Fruit fly (Drosophila melanogaster) whole organism, embryonic: ENCODE measurements around the gene eIF4A.

Experiments
- BEAF-32 ChIP-seq: fragments of 200-800 bp; sonication (Bioruptor generic); optimal IDR thresholded peaks from 3 replicates; lab custom pipeline; 2017; ENCODE audit warnings: missing biosample characterization, missing genetic modification characterization, mild to moderate bottlenecking, moderate library complexity, missing genetic modification reagents
- Bgb ChIP-seq: fragments of 200-800 bp; sonication (Bioruptor generic); IDR thresholded peaks from 2 replicates; pipeline ENCODE4 v1.3.6; 2022; ENCODE audit warnings: missing biosample characterization, missing genetic modification characterization; ENCODE audit not compliant: partially characterized antibody
- CG1024 ChIP-seq: fragments of 200-800 bp; sonication (Bioruptor generic); IDR thresholded peaks from 2 replicates; pipeline ENCODE4 v1.3.6; 2022; ENCODE audit warnings: missing biosample characterization, missing genetic modification characterization
- CG10274 ChIP-seq: fragments of 200-800 bp; sonication (Bioruptor generic); optimal IDR thresholded peaks from 3 replicates; lab custom pipeline; 2017; ENCODE audit warnings: missing biosample characterization, mild to moderate bottlenecking, missing genetic modification characterization
- CG11398 ChIP-seq: fragments of 200-800 bp; sonication (Bioruptor generic); optimal IDR thresholded peaks from 2 replicates; lab custom pipeline; 2016; ENCODE audit warnings: missing biosample characterization, missing genetic modification characterization
- CG12236 ChIP-seq: fragments of 200-800 bp; sonication (Bioruptor generic); optimal IDR thresholded peaks from 2 replicates; lab custom pipeline; 2016; ENCODE audit warnings: missing biosample characterization, missing genetic modification characterization
- CG14860 ChIP-seq: fragments of 200-800 bp; sonication (Bioruptor generic); IDR thresholded peaks from 3 replicates; pipeline ENCODE4 v1.3.6; 2022; ENCODE audit warnings: missing biosample characterization, missing genetic modification characterization; ENCODE audit not compliant: partially characterized antibody
- CG17186 ChIP-seq: fragments of 200-800 bp; sonication (Bioruptor generic); optimal IDR thresholded peaks from 3 replicates; lab custom pipeline; 2017; ENCODE audit warnings: missing biosample characterization, missing genetic modification reagents, missing genetic modification characterization
- CG17385 ChIP-seq: fragments of 200-800 bp; sonication (Bioruptor generic); optimal IDR thresholded peaks from 3 replicates; lab custom pipeline; 2018; ENCODE audit warnings: missing biosample characterization, mild to moderate bottlenecking, missing genetic modification characterization
- CG17568 ChIP-seq: fragments of 200-800 bp; sonication (Bioruptor generic); optimal IDR thresholded peaks from 2 replicates; lab custom pipeline; 2018; ENCODE audit warnings: missing biosample characterization, mild to moderate bottlenecking, missing genetic modification characterization, moderate library complexity
- CG31365 ChIP-seq: fragments of 200-800 bp; sonication (Bioruptor generic); optimal IDR thresholded peaks from 2 replicates; lab custom pipeline; 2018; ENCODE audit warnings: missing biosample characterization, mild to moderate bottlenecking, missing genetic modification characterization
- CG31441 ChIP-seq: fragments of 200-800 bp; sonication (Bioruptor generic); IDR thresholded peaks from 2 replicates; pipeline ENCODE4 v1.3.6; 2022; ENCODE audit warnings: missing biosample characterization, missing genetic modification characterization
- CG4328 ChIP-seq: fragments of 200-800 bp; sonication (Bioruptor generic); optimal IDR thresholded peaks from 3 replicates; lab custom pipeline; 2017; ENCODE audit warnings: missing biosample characterization, missing genetic modification reagents, missing genetic modification characterization
- CG7963 ChIP-seq: fragments of 200-800 bp; sonication (Bioruptor generic); IDR thresholded peaks from 3 replicates; pipeline ENCODE4 v1.3.6; 2022; ENCODE audit warnings: missing biosample characterization, missing genetic modification characterization; ENCODE audit not compliant: partially characterized antibody
- CG8388 ChIP-seq: fragments of 200-800 bp; sonication (Bioruptor generic); optimal IDR thresholded peaks from 2 replicates; lab custom pipeline; 2019; ENCODE audit warnings: missing biosample characterization, mild to moderate bottlenecking, missing genetic modification characterization, moderate library complexity
- CG8765 ChIP-seq: fragments of 200-800 bp; sonication (Bioruptor generic); IDR thresholded peaks from 2 replicates; pipeline ENCODE4 v1.3.6; 2022; ENCODE audit warnings: missing biosample characterization, missing genetic modification characterization
- CHES-1-like ChIP-seq: fragments of 200-800 bp; sonication (Bioruptor generic); optimal IDR thresholded peaks from 2 replicates; lab custom pipeline; 2016; ENCODE audit warnings: missing biosample characterization, missing genetic modification characterization
- D ChIP-seq, 2 experiments: fragments of 200-800 bp in 1 of 2; fragments of >200 bp in 1 of 2; sonication (Bioruptor generic) in 1 of 2; optimal IDR thresholded peaks; 2 replicates in 1 of 2; 3 replicates in 1 of 2; lab custom pipeline; 2017; ENCODE audit warnings: mild to moderate bottlenecking in 1 of 2, missing biosample characterization in 1 of 2, missing genetic modification characterization in 1 of 2, missing genetic modification reagents in 1 of 2
- D19B ChIP-seq: fragments of 200-800 bp; sonication (Bioruptor generic); optimal IDR thresholded peaks from 2 replicates; lab custom pipeline; 2017; ENCODE audit warnings: missing biosample characterization, mild to moderate bottlenecking, missing genetic modification characterization
- Dbx ChIP-seq: fragments of 200-800 bp; sonication (Bioruptor generic); IDR thresholded peaks from 3 replicates; pipeline ENCODE4 v1.3.6; 2022; ENCODE audit warnings: missing biosample characterization, missing genetic modification characterization
- Deaf1 ChIP-seq: fragments of 200-800 bp; optimal IDR thresholded peaks from 3 replicates; lab custom pipeline; 2019; ENCODE audit warnings: missing biosample characterization, mild to moderate bottlenecking, missing genetic modification characterization, moderate library complexity
- Dip3 ChIP-seq: fragments of 200-800 bp; sonication (Bioruptor generic); optimal IDR thresholded peaks from 3 replicates; lab custom pipeline; 2016; ENCODE audit warnings: missing biosample characterization, missing genetic modification characterization
- Gug ChIP-seq: fragments of 200-800 bp; sonication (Bioruptor generic); IDR thresholded peaks from 4 replicates; pipeline ENCODE4 v1.3.6; 2022; ENCODE audit warnings: missing biosample characterization, missing genetic modification characterization
- HLH4C ChIP-seq: fragments of 200-800 bp; sonication (Bioruptor generic); IDR thresholded peaks from 3 replicates; pipeline ENCODE4 v1.3.6; 2022; ENCODE audit warnings: missing biosample characterization, missing genetic modification characterization; ENCODE audit not compliant: partially characterized antibody
- Hmr ChIP-seq: fragments of 200-800 bp; sonication (Bioruptor generic); optimal IDR thresholded peaks from 3 replicates; lab custom pipeline; 2017; ENCODE audit warnings: mild to moderate bottlenecking, missing biosample characterization, missing genetic modification reagents, missing genetic modification characterization
- Hr3 ChIP-seq: fragments of 200-800 bp; sonication (Bioruptor generic); optimal IDR thresholded peaks from 3 replicates; lab custom pipeline; 2016; ENCODE audit warnings: missing biosample characterization, missing genetic modification characterization
- Neu2 ChIP-seq: fragments of 200-800 bp; sonication (Bioruptor generic); optimal IDR thresholded peaks from 3 replicates; lab custom pipeline; 2016; ENCODE audit warnings: missing biosample characterization, missing genetic modification characterization, borderline replicate concordance
- Opbp ChIP-seq: fragments of 200-800 bp; sonication (Bioruptor generic); IDR thresholded peaks from 3 replicates; pipeline ENCODE4 v1.3.6; 2022; ENCODE audit warnings: missing biosample characterization, missing genetic modification characterization; ENCODE audit not compliant: partially characterized antibody
- Usf ChIP-seq: fragments of 200-800 bp; sonication (Bioruptor generic); optimal IDR thresholded peaks from 2 replicates; lab custom pipeline; 2017; ENCODE audit warnings: missing genotype, missing biosample characterization, missing genetic modification characterization
- ase ChIP-seq: fragments of 200-800 bp; sonication (Bioruptor generic); IDR thresholded peaks from 3 replicates; pipeline ENCODE4 v1.3.6; 2022; ENCODE audit warnings: missing biosample characterization, missing genetic modification characterization
- ato ChIP-seq: fragments of 200-800 bp; sonication (Bioruptor generic); IDR thresholded peaks from 2 replicates; pipeline ENCODE4 v1.3.6; 2022; ENCODE audit warnings: missing biosample characterization, missing genetic modification characterization; ENCODE audit not compliant: partially characterized antibody
- btn ChIP-seq: fragments of 200-800 bp; sonication (Bioruptor generic); optimal IDR thresholded peaks from 2 replicates; lab custom pipeline; 2016; ENCODE audit warnings: missing biosample characterization, missing genetic modification characterization
- cas ChIP-seq: fragments of 200-800 bp; sonication (Bioruptor generic); IDR thresholded peaks from 2 replicates; pipeline ENCODE4 v1.3.6; 2022; ENCODE audit warnings: missing biosample characterization, missing genetic modification characterization
- cato ChIP-seq: fragments of 200-800 bp; sonication (Bioruptor generic); optimal IDR thresholded peaks from 2 replicates; lab custom pipeline; 2016; ENCODE audit warnings: missing biosample characterization, missing genetic modification characterization, borderline replicate concordance
- fd96Cb ChIP-seq: fragments of 200-800 bp; sonication (Bioruptor generic); optimal IDR thresholded peaks from 2 replicates; lab custom pipeline; 2018; ENCODE audit warnings: missing biosample characterization, mild to moderate bottlenecking, missing genetic modification characterization, moderate library complexity
- fru ChIP-seq: fragments of >200 bp; optimal IDR thresholded peaks from 2 replicates; lab custom pipeline; 2017
- ken ChIP-seq: fragments of 200-800 bp; sonication (Bioruptor generic); IDR thresholded peaks from 3 replicates; pipeline ENCODE4 v1.3.6; 2022; ENCODE audit warnings: missing biosample characterization, missing genetic modification characterization
- kni ChIP-seq: fragments of 200-800 bp; sonication (Bioruptor generic); optimal IDR thresholded peaks from 3 replicates; lab custom pipeline; 2017; ENCODE audit warnings: mild to moderate bottlenecking, missing biosample characterization, missing genetic modification reagents, missing genetic modification characterization
- lmd ChIP-seq: fragments of 200-800 bp; sonication (Bioruptor generic); IDR thresholded peaks from 2 replicates; pipeline ENCODE4 v1.3.6; 2022; ENCODE audit warnings: missing biosample characterization, missing genetic modification characterization
- lov ChIP-seq, 2 experiments: fragments of 200-800 bp in 1 of 2; fragments of >200 bp in 1 of 2; sonication (Bioruptor generic) in 1 of 2; IDR thresholded peaks in 1 of 2; optimal IDR thresholded peaks in 1 of 2; 2 replicates in 1 of 2; 3 replicates in 1 of 2; pipeline versions ENCODE4 v1.3.6 to Lab custom; 2017 to 2022; ENCODE audit warnings: missing biosample characterization in 1 of 2, missing genetic modification characterization in 1 of 2
- pb ChIP-seq: fragments of 200-800 bp; sonication (Bioruptor generic); optimal IDR thresholded peaks from 3 replicates; lab custom pipeline; 2016; ENCODE audit warnings: missing biosample characterization, missing genetic modification characterization
- sna ChIP-seq: fragments of 200-800 bp; sonication (Bioruptor generic); IDR thresholded peaks from 2 replicates; pipeline ENCODE4 v1.3.6; 2022; ENCODE audit warnings: missing biosample characterization, missing genetic modification characterization; ENCODE audit not compliant: partially characterized antibody
- so ChIP-seq: fragments of 200-800 bp; sonication (Bioruptor generic); IDR thresholded peaks from 3 replicates; pipeline ENCODE4 v1.3.6; 2022; ENCODE audit warnings: missing biosample characterization, missing genetic modification characterization
- ssp ChIP-seq: fragments of 200-800 bp; sonication (Bioruptor generic); IDR thresholded peaks from 2 replicates; pipeline ENCODE4 v1.3.6; 2022; ENCODE audit warnings: missing biosample characterization, missing genetic modification characterization
- tap ChIP-seq: fragments of 200-800 bp; optimal IDR thresholded peaks from 3 replicates; lab custom pipeline; 2019; ENCODE audit warnings: missing biosample characterization, mild to moderate bottlenecking, missing genetic modification characterization, moderate library complexity
- tio ChIP-seq: fragments of 200-800 bp; sonication (Bioruptor generic); optimal IDR thresholded peaks from 2 replicates; lab custom pipeline; 2017; ENCODE audit warnings: missing biosample characterization, missing genetic modification characterization, inconsistent platforms
- zfh1 ChIP-seq: fragments of 200-800 bp; sonication (Bioruptor generic); IDR thresholded peaks from 3 replicates; pipeline ENCODE4 v1.3.6; 2022; ENCODE audit warnings: missing biosample characterization, missing genetic modification characterization

Gene eIF4A

dm6 chr2L:5948775-5949526 is 32.6 kb upstream of the eIF4A start, which contains the start of gene CG9044 (continued):
- TF ChIP-seq Opbp (GFP tag; lab: Robert Waterston, UW): peak; percentile 84; the same call in 2 of the 3 replicates
- 0 out of 2 replicates have a peak, but pooled peaks have one; percentile 22 for TF ChIP-seq CG8765 (GFP tag; lab: Robert Waterston, UW)
- TF ChIP-seq Dbx (GFP tag; lab: Robert Waterston, UW): peak; percentile 63; the same call in 1 of the 3 replicates
- TF ChIP-seq Hr3 (GFP tag; lab: Kevin White, UChicago): peak; percentile 68
- no peak for TF ChIP-seq CG1024 (GFP tag; lab: Robert Waterston, UW)
- TF ChIP-seq CG7963 (GFP tag; lab: Robert Waterston, UW): peak; percentile 80
- TF ChIP-seq CG4328: no peak
- peak; percentile 30 for TF ChIP-seq Neu2 (GFP tag; lab: Kevin White, UChicago)
- TF ChIP-seq fd96Cb (tag; lab: Kevin White, UChicago): peak; percentile 37
- 0 out of 3 replicates have a peak, but pooled peaks have one; percentile 28 for TF ChIP-seq ken
- no peak for TF ChIP-seq Deaf1 (tag; lab: Kevin White, UChicago)
- TF ChIP-seq so (GFP tag; lab: Robert Waterston, UW): 0 out of 3 replicates have a peak, but pooled peaks have one; percentile 31
- TF ChIP-seq Dip3 (GFP tag; lab: Kevin White, UChicago): peak; percentile 66
- no peak for TF ChIP-seq tap (tag; lab: Kevin White, UChicago)
- TF ChIP-seq D (optimal IDR thresholded peaks at IDR 0.05; lab: Kevin White, UChicago): no peak
- peak; percentile 34 for TF ChIP-seq D (GFP tag; optimal IDR thresholded peaks at IDR 0.05; lab: Kevin White, UChicago)
- TF ChIP-seq CG17568 (GFP tag; lab: Kevin White, UChicago): no peak
- no peak for TF ChIP-seq CG12236
- no peak for TF ChIP-seq Usf
- peak; percentile 42; the same call in 1 of the 3 replicates for TF ChIP-seq zfh1 (GFP tag; lab: Robert Waterston, UW)
- TF ChIP-seq Gug: peak; percentile 60; the same call in 3 of the 4 replicates
- TF ChIP-seq btn (GFP tag; lab: Kevin White, UChicago): no peak
- TF ChIP-seq kni (GFP tag; lab: Kevin White, UChicago): no peak
- TF ChIP-seq CG14860 (GFP tag; lab: Robert Waterston, UW): peak; percentile 89
- TF ChIP-seq CG11398 (GFP tag; lab: Kevin White, UChicago): peak; percentile 18
- no peak for TF ChIP-seq pb (GFP tag; lab: Kevin White, UChicago)
- peak; percentile 89 for TF ChIP-seq HLH4C (GFP tag; lab: Robert Waterston, UW)
- no peak for TF ChIP-seq CG10274 (GFP tag; lab: Kevin White, UChicago)
- no peak for TF ChIP-seq lov (optimal IDR thresholded peaks at IDR 0.05; lab: Kevin White, UChicago)
- TF ChIP-seq lov (GFP tag; IDR thresholded peaks at IDR 0.05; lab: Robert Waterston, UW): no peak
- TF ChIP-seq CG8388: no peak
- peak; percentile 33 for TF ChIP-seq Hmr (GFP tag; lab: Kevin White, UChicago)
- peak; percentile 44 for TF ChIP-seq CG17186
- TF ChIP-seq ase (GFP tag; lab: Robert Waterston, UW): no peak
- TF ChIP-seq CG31365 (tag; lab: Kevin White, UChicago): no peak
- TF ChIP-seq fru (lab: Kevin White, UChicago): no peak
- TF ChIP-seq CG31441 (GFP tag; lab: Robert Waterston, UW): no peak
- peak; percentile 97 for TF ChIP-seq BEAF-32 (GFP tag; lab: Kevin White, UChicago)
- TF ChIP-seq Bgb (GFP tag; lab: Robert Waterston, UW): peak; percentile 89
- TF ChIP-seq CHES-1-like (GFP tag; lab: Kevin White, UChicago): peak; percentile 76
- peak; percentile 31 for TF ChIP-seq cato (GFP tag; lab: Kevin White, UChicago)
- TF ChIP-seq sna (GFP tag; lab: Robert Waterston, UW): peak; percentile 93
- no peak for TF ChIP-seq D19B
- peak; percentile 42 for TF ChIP-seq ssp (GFP tag; lab: Robert Waterston, UW)
- TF ChIP-seq tio (GFP tag; lab: Kevin White, UChicago): peak; percentile 62
- TF ChIP-seq CG17385 (GFP tag; lab: Kevin White, UChicago): peak; percentile 97
- TF ChIP-seq cas (GFP tag; lab: Robert Waterston, UW): no peak
- TF ChIP-seq ato (GFP tag; lab: Robert Waterston, UW): peak; percentile 81
- TF ChIP-seq lmd (GFP tag; lab: Robert Waterston, UW): peak; percentile 59; the same call in 1 of the 2 replicates
